Worm (Caenorhabditis elegans) whole organism, young adult: ENCODE data around the gene ghi-1.

Source experiments
- B0035.1 ChIP-seq: sonication (generic microtip); optimal IDR thresholded peaks from 2 replicates; lab custom pipeline; 2016; ENCODE audit warnings: missing genetic modification characterization, mild to moderate bottlenecking, missing compliant biosample characterization, missing genotype, missing genetic modification reagents
- C06A6.2 ChIP-seq: fragments of 200-800 bp; sonication (Bioruptor generic); conservative IDR thresholded peaks from 2 replicates; pipeline ENCODE4 v1.3.6; 2022; ENCODE audit warnings: missing genetic modification characterization, missing compliant biosample characterization
- F39B2.1 ChIP-seq: fragments of 200-800 bp; sonication (Bioruptor generic); IDR thresholded peaks from 2 replicates; pipeline ENCODE4 v1.3.6; 2022; ENCODE audit warnings: missing genetic modification reagents, missing genetic modification characterization, missing compliant biosample characterization
- F49E8.2 ChIP-seq: sonication (generic microtip); optimal IDR thresholded peaks from 3 replicates; lab custom pipeline; 2017; ENCODE audit warnings: missing genetic modification characterization, mild to moderate bottlenecking, missing compliant biosample characterization, antibody characterized with exemption, moderate library complexity; ENCODE audit not compliant: insufficient read depth
- K11D2.4 ChIP-seq: fragments of 200-800 bp; sonication (Bioruptor generic); IDR thresholded peaks from 2 replicates; pipeline ENCODE4 v1.3.6; 2022; ENCODE audit warnings: missing genetic modification reagents, missing genetic modification characterization, missing compliant biosample characterization
- ZK185.1 ChIP-seq: sonication (generic microtip); optimal IDR thresholded peaks from 2 replicates; lab custom pipeline; 2016; ENCODE audit warnings: mild to moderate bottlenecking, missing genetic modification characterization, missing compliant biosample characterization; ENCODE audit not compliant: poor library complexity, severe bottlenecking
- atf-7 ChIP-seq: sonication (generic microtip); optimal IDR thresholded peaks from 2 replicates; lab custom pipeline; 2017; ENCODE audit warnings: mild to moderate bottlenecking, missing genetic modification characterization, missing compliant biosample characterization
- attf-5 ChIP-seq: fragments of 200-800 bp; sonication (Bioruptor generic); optimal IDR thresholded peaks from 2 replicates; lab custom pipeline; 2018; ENCODE audit warnings: mild to moderate bottlenecking, missing genetic modification characterization, missing compliant biosample characterization
- cebp-1 ChIP-seq, 2 experiments: fragments of 200-800 bp in 1 of 2; sonication (Bioruptor generic) in 1 of 2; sonication (generic microtip) in 1 of 2; IDR thresholded peaks in 1 of 2; optimal IDR thresholded peaks in 1 of 2; 2 replicates each; pipeline versions ENCODE4 v1.3.6 to Lab custom; 2017 to 2022; ENCODE audit warnings: missing compliant biosample characterization in 2 of 2, missing genetic modification characterization in 2 of 2, mild to moderate bottlenecking in 1 of 2, missing genetic modification reagents in 1 of 2, moderate library complexity in 1 of 2
- cebp-2 ChIP-seq: fragments of 200-800 bp; sonication (Bioruptor generic); IDR thresholded peaks from 2 replicates; pipeline ENCODE4 v1.3.6; 2022; ENCODE audit warnings: missing genetic modification characterization, missing compliant biosample characterization
- ceh-27 ChIP-seq: fragments of 200-800 bp; sonication (Bioruptor generic); optimal IDR thresholded peaks from 2 replicates; lab custom pipeline; 2018; ENCODE audit warnings: mild to moderate bottlenecking, missing genetic modification characterization, moderate library complexity, missing compliant biosample characterization
- ceh-58 ChIP-seq: fragments of 200-800 bp; sonication (Bioruptor generic); IDR thresholded peaks from 2 replicates; pipeline ENCODE4 v1.3.6; 2022; ENCODE audit warnings: missing genetic modification characterization, missing compliant biosample characterization
- chd-7 ChIP-seq: sonication (generic microtip); optimal IDR thresholded peaks from 2 replicates; lab custom pipeline; 2016; ENCODE audit warnings: mild to moderate bottlenecking, missing genetic modification characterization, moderate library complexity, missing compliant biosample characterization
- die-1 ChIP-seq: sonication (generic microtip); optimal IDR thresholded peaks from 2 replicates; lab custom pipeline; 2016; ENCODE audit warnings: missing genotype, mild to moderate bottlenecking, missing genetic modification characterization, missing compliant biosample characterization
- dox-1 ChIP-seq: fragments of 200-800 bp; sonication (Bioruptor generic); IDR thresholded peaks from 2 replicates; pipeline ENCODE4 v1.3.6; 2022; ENCODE audit warnings: missing genetic modification reagents, missing genetic modification characterization, missing compliant biosample characterization
- dpl-1 ChIP-seq: fragments of 150-350 bp; optimal IDR thresholded peaks from 2 replicates; lab custom pipeline; 2014; ENCODE audit warnings: missing biosample characterization, missing genetic modification reagents, missing genetic modification characterization
- egl-18 ChIP-seq: fragments of 200-800 bp; sonication (Bioruptor generic); IDR thresholded peaks from 2 replicates; pipeline ENCODE4 v1.3.6; 2022; ENCODE audit warnings: missing genetic modification reagents, missing genetic modification characterization, missing compliant biosample characterization
- egl-44 ChIP-seq: fragments of 200-800 bp; sonication (Bioruptor generic); IDR thresholded peaks from 2 replicates; pipeline ENCODE4 v1.3.6; 2022; ENCODE audit warnings: missing genetic modification reagents, missing genetic modification characterization, missing compliant biosample characterization
- ekl-4 ChIP-seq: fragments of 200-800 bp; sonication (Bioruptor generic); IDR thresholded peaks from 2 replicates; pipeline ENCODE4 v1.3.6; 2022; ENCODE audit warnings: missing genetic modification reagents, missing genetic modification characterization, missing compliant biosample characterization
- gei-17 ChIP-seq: fragments of 200-800 bp; sonication (Bioruptor generic); optimal IDR thresholded peaks from 2 replicates; lab custom pipeline; 2018; ENCODE audit warnings: mild to moderate bottlenecking, missing genetic modification characterization, missing compliant biosample characterization
- him-1 ChIP-seq: sonication (generic microtip); optimal IDR thresholded peaks from 2 replicates; lab custom pipeline; 2016; ENCODE audit warnings: missing genotype, missing genetic modification reagents, missing genetic modification characterization, missing compliant biosample characterization
- hmg-1.2 ChIP-seq: fragments of 200-800 bp; sonication (Bioruptor generic); IDR thresholded peaks from 2 replicates; pipeline ENCODE4 v1.3.6; 2022; ENCODE audit warnings: missing genetic modification reagents, missing genetic modification characterization, missing compliant biosample characterization
- lag-1 ChIP-seq: fragments of 200-800 bp; sonication (Bioruptor generic); IDR thresholded peaks from 2 replicates; pipeline ENCODE4 v1.3.6; 2022; ENCODE audit warnings: missing genetic modification reagents, missing genetic modification characterization, missing compliant biosample characterization
- let-607 ChIP-seq, 2 experiments: fragments of 200-800 bp in 1 of 2; sonication (Bioruptor generic) in 1 of 2; sonication (generic microtip) in 1 of 2; optimal IDR thresholded peaks; 2 replicates each; lab custom pipeline; 2016 to 2018; ENCODE audit warnings: mild to moderate bottlenecking in 2 of 2, missing compliant biosample characterization in 2 of 2, missing genetic modification characterization in 2 of 2, moderate library complexity in 2 of 2, missing genotype in 1 of 2
- lin-40 ChIP-seq: sonication (generic microtip); optimal IDR thresholded peaks from 2 replicates; lab custom pipeline; 2016; ENCODE audit warnings: missing genetic modification characterization, mild to moderate bottlenecking, missing compliant biosample characterization, missing genotype, missing genetic modification reagents
- lsl-1 ChIP-seq: fragments of 200-800 bp; sonication (Bioruptor generic); optimal IDR thresholded peaks from 2 replicates; lab custom pipeline; 2018; ENCODE audit warnings: mild to moderate bottlenecking, missing genetic modification characterization, moderate library complexity, missing compliant biosample characterization
- madf-3 ChIP-seq: fragments of 200-800 bp; sonication (Bioruptor generic); IDR thresholded peaks from 2 replicates; pipeline ENCODE4 v1.3.6; 2022; ENCODE audit warnings: missing genetic modification reagents, missing genetic modification characterization, missing compliant biosample characterization
- madf-6 ChIP-seq: fragments of 200-800 bp; sonication (Bioruptor generic); IDR thresholded peaks from 2 replicates; pipeline ENCODE4 v1.3.6; 2022; ENCODE audit warnings: missing genetic modification reagents, missing genetic modification characterization, missing compliant biosample characterization
- mcd-1 ChIP-seq: fragments of 200-800 bp; sonication (Bioruptor generic); IDR thresholded peaks from 2 replicates; pipeline ENCODE4 v1.3.6; 2022; ENCODE audit warnings: missing genetic modification reagents, missing genetic modification characterization, missing compliant biosample characterization
- nfya-2 ChIP-seq: fragments of 200-800 bp; sonication (Bioruptor generic); IDR thresholded peaks from 2 replicates; pipeline ENCODE4 v1.3.6; 2022; ENCODE audit warnings: missing genetic modification reagents, missing genetic modification characterization, missing compliant biosample characterization
- nhr-80 ChIP-seq: sonication (generic microtip); optimal IDR thresholded peaks from 2 replicates; lab custom pipeline; 2016; ENCODE audit warnings: missing genetic modification characterization, missing compliant biosample characterization
- nhr-90 ChIP-seq: sonication (generic microtip); optimal IDR thresholded peaks from 2 replicates; lab custom pipeline; 2016; ENCODE audit warnings: missing genotype, mild to moderate bottlenecking, missing genetic modification characterization, missing compliant biosample characterization
- pbrm-1 ChIP-seq: fragments of 200-800 bp; sonication (Bioruptor generic); IDR thresholded peaks from 2 replicates; pipeline ENCODE4 v1.3.6; 2022; ENCODE audit warnings: missing genetic modification reagents, missing genetic modification characterization, missing compliant biosample characterization
- pha-4 ChIP-seq: fragments of 150-350 bp; sonication (generic microtip); optimal IDR thresholded peaks from 2 replicates; lab custom pipeline; 2014; ENCODE audit warnings: missing biosample characterization, missing genetic modification reagents, missing genetic modification characterization
- rec-8 ChIP-seq, 2 experiments: sonication (generic microtip); optimal IDR thresholded peaks; 2 replicates each; lab custom pipeline; 2016; ENCODE audit warnings: mild to moderate bottlenecking in 2 of 2, missing genetic modification characterization in 2 of 2, missing genetic modification reagents in 2 of 2, missing genotype in 2 of 2, missing biosample characterization in 1 of 2, missing compliant biosample characterization in 1 of 2, moderate library complexity in 1 of 2
- sdz-38 ChIP-seq: sonication (generic microtip); optimal IDR thresholded peaks from 2 replicates; lab custom pipeline; 2016; ENCODE audit warnings: missing genotype, missing genetic modification characterization, missing compliant biosample characterization
- sea-2 ChIP-seq: fragments of 200-800 bp; sonication (Bioruptor generic); IDR thresholded peaks from 2 replicates; pipeline ENCODE4 v1.3.6; 2022; ENCODE audit warnings: missing genetic modification characterization, missing compliant biosample characterization
- snpc-4 ChIP-seq, 5 experiments: fragments of 150-350 bp in 1 of 5; sonication (generic microtip) in 4 of 5; optimal IDR thresholded peaks; 2 replicates each; lab custom pipeline; 2014 to 2018; ENCODE audit warnings: missing genetic modification characterization in 5 of 5, missing biosample characterization in 3 of 5, antibody characterized with exemption in 2 of 5, mild to moderate bottlenecking in 2 of 5, missing compliant biosample characterization in 2 of 5, missing genotype in 2 of 5, moderate library complexity in 2 of 5, missing genetic modification reagents in 1 of 5
- tbp1 ChIP-seq: fragments of 200-800 bp; sonication (Bioruptor generic); optimal IDR thresholded peaks from 2 replicates; lab custom pipeline; 2018; ENCODE audit warnings: mild to moderate bottlenecking, missing genetic modification characterization, missing compliant biosample characterization
- xnd-1 ChIP-seq: sonication (generic microtip); optimal IDR thresholded peaks from 2 replicates; lab custom pipeline; 2016; ENCODE audit warnings: missing genotype, missing genetic modification reagents, missing genetic modification characterization, missing compliant biosample characterization
- ztf-22 ChIP-seq: fragments of 200-800 bp; sonication (Bioruptor generic); optimal IDR thresholded peaks from 2 replicates; lab custom pipeline; 2018; ENCODE audit warnings: mild to moderate bottlenecking, missing genetic modification characterization, moderate library complexity, missing compliant biosample characterization
- ztf-25 ChIP-seq: fragments of 200-800 bp; sonication (Bioruptor generic); IDR thresholded peaks from 2 replicates; pipeline ENCODE4 v1.3.6; 2022; ENCODE audit warnings: missing genetic modification reagents, missing genetic modification characterization, missing compliant biosample characterization
- ztf-26 ChIP-seq: sonication (generic microtip); optimal IDR thresholded peaks from 2 replicates; lab custom pipeline; 2017; ENCODE audit warnings: missing genetic modification characterization, missing compliant biosample characterization
- ztf-6 ChIP-seq: fragments of 200-800 bp; sonication (Bioruptor generic); IDR thresholded peaks from 2 replicates; pipeline ENCODE4 v1.3.6; 2022; ENCODE audit warnings: missing genetic modification reagents, missing genetic modification characterization, missing compliant biosample characterization

The ghi-1 gene

DNA sequence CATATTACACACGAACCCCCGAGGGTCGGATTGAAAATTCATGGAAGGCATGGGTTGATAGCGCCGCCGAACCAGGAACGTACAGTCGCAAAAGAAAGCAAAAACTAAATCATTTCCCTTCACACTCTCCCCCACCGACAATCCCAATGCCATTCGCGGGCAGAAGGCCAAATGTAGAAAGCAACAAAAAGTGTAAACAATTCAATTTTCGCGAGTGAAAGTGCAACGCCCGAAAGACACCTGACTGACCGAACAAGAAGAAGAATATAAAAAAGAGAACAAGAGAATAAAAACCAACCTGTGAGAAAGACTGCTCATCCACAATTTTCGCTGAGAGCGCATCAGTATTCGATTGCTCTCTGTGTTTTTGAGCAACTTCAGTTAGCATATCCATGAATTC lies 28.8 kb upstream of the ghi-1 start:
- TF ChIP-seq lin-40 = peak; percentile 22
- peak; percentile 8 for TF ChIP-seq attf-5 (GFP tag; lab: Kevin White, UChicago)
- TF ChIP-seq ztf-6 = no peak
- TF ChIP-seq C06A6.2 (GFP tag; lab: Robert Waterston, UW) = 0 out of 2 replicates have a peak, but pooled peaks have one; percentile 15
- peak; percentile 18 for TF ChIP-seq ztf-26 (tag; lab: Kevin White, UChicago)

DNA sequence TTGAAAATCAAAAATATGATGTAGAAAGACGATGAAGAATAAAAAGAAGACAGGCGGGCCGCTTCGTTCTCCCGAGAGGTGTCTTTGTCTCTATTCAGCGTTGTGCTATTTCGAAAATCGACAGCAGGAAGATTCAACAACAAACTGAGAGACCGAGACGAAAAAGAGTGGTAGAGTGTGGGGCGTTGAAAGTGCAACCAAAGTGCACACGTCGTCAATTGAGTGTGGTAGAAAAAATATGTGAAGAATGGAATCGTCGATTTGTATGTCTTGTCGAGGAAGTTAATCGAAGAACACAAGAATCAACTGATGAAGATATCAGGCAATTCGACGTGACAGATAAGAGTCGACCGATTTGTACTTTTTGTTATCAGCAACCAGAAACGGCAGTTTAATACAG lies 27.4 kb upstream of the ghi-1 start:
- TF ChIP-seq snpc-4 (GFP tag; optimal IDR thresholded peaks at IDR 0.05; lab: Kevin White, UChicago) = no peak
- TF ChIP-seq snpc-4 (tag; optimal IDR thresholded peaks at IDR 0.05; lab: Kevin White, UChicago) = peak in 1 of 4 experiments; percentile 0
- no peak for TF ChIP-seq ztf-25 (GFP tag; lab: Robert Waterston, UW)
- no peak for TF ChIP-seq ceh-58 (GFP tag; lab: Robert Waterston, UW)
- peak; percentile 49 for TF ChIP-seq ceh-27 (GFP tag; lab: Kevin White, UChicago)
- TF ChIP-seq lin-40 = peak; percentile 47
- TF ChIP-seq B0035.1 (tag; lab: Kevin White, UChicago) = no peak
- TF ChIP-seq lag-1 (GFP tag; lab: Robert Waterston, UW) = no peak
- no peak for TF ChIP-seq sdz-38 (tag; lab: Kevin White, UChicago)
- TF ChIP-seq K11D2.4 (GFP tag; lab: Robert Waterston, UW) = no peak
- peak; percentile 64 for TF ChIP-seq nhr-80 (tag; lab: Kevin White, UChicago)
- no peak for TF ChIP-seq madf-3 (GFP tag; lab: Robert Waterston, UW)
- peak; percentile 40; the same call in 1 of the 2 replicates for TF ChIP-seq mcd-1 (GFP tag; lab: Robert Waterston, UW)
- TF ChIP-seq dpl-1 (GFP tag; lab: Kevin White, UChicago) = no peak
- TF ChIP-seq F39B2.1 (GFP tag; lab: Robert Waterston, UW) = no peak
- 0 out of 2 replicates have a peak, but pooled peaks have one; percentile 49 for TF ChIP-seq egl-44
- peak in 1 of 2 experiments; percentile 3 for TF ChIP-seq let-607 (tag; optimal IDR thresholded peaks at IDR 0.05; lab: Kevin White, UChicago)
- TF ChIP-seq tbp1 (GFP tag; lab: Kevin White, UChicago) = peak; percentile 18
- TF ChIP-seq xnd-1 (tag; lab: Kevin White, UChicago) = no peak
- peak; percentile 28; the same call in 1 of the 2 replicates for TF ChIP-seq ekl-4 (GFP tag; lab: Robert Waterston, UW)
- no peak for TF ChIP-seq cebp-1 (GFP tag; IDR thresholded peaks at IDR 0.05; lab: Robert Waterston, UW)
- TF ChIP-seq cebp-1 (tag; optimal IDR thresholded peaks at IDR 0.05; lab: Kevin White, UChicago) = peak; percentile 62
- TF ChIP-seq rec-8 (tag; optimal IDR thresholded peaks at IDR 0.05; lab: Kevin White, UChicago) = no peak
- TF ChIP-seq dox-1 (GFP tag; lab: Robert Waterston, UW) = peak; percentile 34; the same call in 1 of the 2 replicates
- TF ChIP-seq hmg-1.2 (GFP tag; lab: Robert Waterston, UW) = peak; percentile 57; the same call in 1 of the 2 replicates
- TF ChIP-seq die-1 (tag; lab: Kevin White, UChicago) = no peak
- TF ChIP-seq pbrm-1 (GFP tag; lab: Robert Waterston, UW) = no peak
- TF ChIP-seq ZK185.1 = peak; percentile 4
- TF ChIP-seq, all 124 proteins: peak for 13

DNA sequence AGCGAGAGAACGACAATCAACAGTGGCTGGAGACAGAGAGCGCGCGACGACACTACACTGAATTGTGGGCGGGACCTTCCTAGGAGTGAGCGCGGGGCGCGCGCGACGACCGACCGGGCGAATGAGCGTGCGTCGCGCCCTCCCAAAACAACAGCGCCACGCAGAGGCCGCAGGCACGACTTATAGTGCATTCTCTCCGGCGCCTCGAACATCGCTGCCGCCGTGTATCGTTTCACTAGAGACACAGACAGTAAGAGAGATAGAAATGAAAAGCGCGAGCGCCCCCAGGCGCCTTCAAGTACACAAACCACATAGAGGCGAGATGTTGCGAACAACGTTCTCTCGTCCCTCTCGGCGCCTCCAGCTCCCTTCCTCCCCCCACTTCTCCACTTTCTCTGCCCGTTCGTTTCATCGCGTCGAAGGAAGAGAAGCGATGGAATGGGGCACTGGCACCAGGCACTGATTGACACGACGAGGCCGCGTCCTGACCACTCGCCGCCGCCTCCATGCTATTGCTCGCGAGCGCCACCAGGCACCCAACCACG lies 26.6 kb upstream of the ghi-1 start:
- TF ChIP-seq nfya-2 (GFP tag; lab: Robert Waterston, UW) = no peak
- TF ChIP-seq pha-4 = no peak
- peak; percentile 90 for TF ChIP-seq atf-7 (tag; lab: Kevin White, UChicago)
- TF ChIP-seq gei-17 (GFP tag; lab: Kevin White, UChicago) = peak; percentile 61
- TF ChIP-seq hmg-1.2 (GFP tag; lab: Robert Waterston, UW) = peak; percentile 85
- peak; percentile 63 for TF ChIP-seq ztf-22 (GFP tag; lab: Kevin White, UChicago)
- TF ChIP-seq F49E8.2 = no peak
- TF ChIP-seq egl-18 (GFP tag; lab: Robert Waterston, UW) = peak; percentile 80
- TF ChIP-seq madf-6 (GFP tag; lab: Robert Waterston, UW) = peak; percentile 29; the same call in 1 of the 2 replicates
- TF ChIP-seq B0035.1 (tag; lab: Kevin White, UChicago) = peak; percentile 76
- peak; percentile 87 for TF ChIP-seq K11D2.4 (GFP tag; lab: Robert Waterston, UW)
- TF ChIP-seq cebp-2 = no peak
- peak; percentile 59 for TF ChIP-seq chd-7 (tag; lab: Kevin White, UChicago)
- no peak for TF ChIP-seq sea-2 (GFP tag; lab: Robert Waterston, UW)
- no peak for TF ChIP-seq lsl-1
- TF ChIP-seq nhr-90 (tag; lab: Kevin White, UChicago) = peak; percentile 68
- no peak for TF ChIP-seq him-1 (tag; lab: Kevin White, UChicago)
